Fruit fly (Drosophila melanogaster) S2 (cell line): ENCODE data around the gene mu2.

Experiments
- CG8478 ChIP-seq: fragments of >200 bp; optimal IDR thresholded peaks from 2 replicates; lab custom pipeline; 2018
- CTCF ChIP-seq, 2 experiments: fragments of >200 bp; optimal IDR thresholded peaks; 2 replicates each; lab custom pipeline; 2018

mu2 gene

DNA sequence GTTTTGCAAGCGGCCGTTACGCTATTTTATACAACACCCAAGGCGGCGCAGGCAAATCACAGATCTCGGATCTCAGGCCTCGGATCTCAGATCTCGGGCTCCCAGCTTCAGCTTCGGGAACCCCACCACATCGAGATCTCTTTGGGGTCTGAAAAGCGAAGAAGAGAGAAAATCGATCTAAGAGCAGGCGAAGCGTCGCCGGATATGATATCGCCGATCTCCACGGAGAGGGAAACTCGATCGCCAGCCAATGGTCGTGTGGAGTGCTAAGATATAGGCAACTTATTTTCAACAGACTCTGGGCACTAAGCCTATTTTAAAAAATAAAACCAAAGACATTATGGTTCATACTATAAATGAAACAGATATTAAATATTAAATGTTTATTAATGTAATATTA is 8.5 kb downstream of the mu2 start, which contains the start of the genes CG46523 and CG5687:
Gene CG46523, minus strand, starts transcription at position 337 of the 400 bp plus-strand sequence.
Gene CG5687, minus strand, starts transcription at position 337 of the 400 bp plus-strand sequence.
- no peak for TF ChIP-seq CTCF (optimal IDR thresholded peaks at IDR 0.05; lab: Kevin White, UChicago)
- no peak for TF ChIP-seq CG8478

DNA sequence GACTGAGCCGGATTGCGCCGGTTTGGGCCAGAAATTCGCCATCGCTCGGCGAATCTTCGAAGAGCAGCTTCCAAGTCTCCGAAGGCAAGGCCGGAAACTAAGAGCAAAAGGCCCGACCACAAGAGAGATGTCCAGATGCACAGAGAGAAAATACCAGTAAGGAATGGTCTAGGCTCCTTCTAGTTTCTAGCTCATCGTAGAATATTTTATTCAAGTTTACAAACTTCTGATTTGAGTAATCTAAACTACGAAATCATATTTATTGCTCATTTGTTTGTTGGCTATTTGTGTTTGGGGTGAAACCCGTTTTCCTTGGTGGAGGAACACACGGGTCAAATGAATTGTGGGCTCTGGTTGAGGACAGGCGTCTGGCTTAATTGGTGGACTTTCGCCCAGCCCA is 9.8 kb downstream of the mu2 start:
- no peak for TF ChIP-seq CTCF (optimal IDR thresholded peaks at IDR 0.05; lab: Kevin White, UChicago)
- TF ChIP-seq CG8478, result no peak

dm6 chr3L:1928959-1929358 is 18.3 kb downstream of the mu2 start:
- TF ChIP-seq CG8478 (no peak), CTCF (optimal IDR thresholded peaks at IDR 0.05; lab: Kevin White, UChicago) (no peak)

- TF ChIP-seq CG8478 (no peak), CTCF (optimal IDR thresholded peaks at IDR 0.05; lab: Kevin White, UChicago) (no peak)
These were observed 26.3 kb downstream of the mu2 start, which contains the start of gene Dbx for dm6 chr3L:1920943-1921342. Gene Dbx (plus strand): TSS chr3L:1921307.

DNA sequence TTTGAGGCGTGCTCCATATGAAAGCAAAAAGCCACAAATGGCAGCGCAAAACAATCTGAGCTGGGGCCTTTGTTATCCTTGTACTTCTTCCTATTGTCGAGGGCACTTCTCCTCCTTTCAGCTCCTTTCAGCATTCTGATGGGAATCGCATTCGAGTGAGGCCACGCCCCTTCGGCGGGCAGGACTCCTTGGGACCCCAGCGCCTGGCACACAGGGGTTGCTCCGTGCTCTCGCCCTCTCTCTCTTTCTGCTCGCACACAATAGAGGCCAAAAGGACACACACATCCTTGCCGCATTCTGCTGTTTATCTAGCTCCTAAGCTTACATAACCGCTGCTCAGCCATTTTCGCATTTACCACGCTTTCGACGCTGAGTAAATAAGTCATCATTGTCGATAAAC is 27.2 kb downstream of the mu2 start:
- TF ChIP-seq CTCF (optimal IDR thresholded peaks at IDR 0.05; lab: Kevin White, UChicago) (no peak), CG8478 (no peak)

DNA sequence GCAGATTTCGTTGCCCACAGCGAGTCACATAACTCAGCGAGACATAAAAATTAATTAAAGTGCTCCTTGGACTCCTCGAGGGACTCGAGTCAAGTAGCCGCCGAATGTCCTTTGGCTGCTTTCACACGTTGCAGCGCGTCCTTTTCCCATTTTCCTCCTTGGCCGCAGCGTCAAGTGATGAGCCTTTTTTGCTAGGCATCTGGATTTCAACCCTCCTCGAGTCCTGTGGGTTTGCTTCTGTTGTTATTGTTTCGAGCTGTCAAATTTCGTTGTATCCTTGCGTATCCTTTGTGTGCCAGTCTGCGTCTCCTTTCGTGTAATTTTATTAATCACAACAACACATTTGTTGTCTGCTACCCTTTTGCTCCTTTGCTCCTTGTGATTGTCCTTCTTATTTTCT is 30.7 kb downstream of the mu2 start:
- TF ChIP-seq CTCF (optimal IDR thresholded peaks at IDR 0.05; lab: Kevin White, UChicago) (no peak), CG8478 (no peak)

DNA sequence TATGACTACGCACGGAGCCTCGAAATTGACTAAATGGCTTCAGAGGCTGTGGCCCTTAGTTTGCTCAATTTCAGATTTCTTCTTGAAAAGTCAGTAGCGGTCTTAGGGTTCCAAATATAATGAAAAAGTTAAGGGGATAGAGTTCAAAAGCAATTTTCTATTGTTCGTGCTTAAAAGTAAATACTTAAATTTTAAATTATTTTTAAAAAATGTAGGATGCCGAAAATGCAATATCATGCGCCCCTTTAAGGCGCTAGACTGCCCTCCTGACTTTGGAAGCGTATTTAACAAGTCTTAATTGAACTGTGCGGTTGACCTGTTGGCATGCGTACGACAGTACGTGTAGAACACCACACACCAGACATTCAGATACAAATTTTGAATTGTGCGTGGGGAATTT is 32.6 kb downstream of the mu2 start:
- no peak for TF ChIP-seq CTCF (optimal IDR thresholded peaks at IDR 0.05; lab: Kevin White, UChicago)
- no peak for TF ChIP-seq CG8478

- TF ChIP-seq CG8478 (no peak), CTCF (optimal IDR thresholded peaks at IDR 0.05; lab: Kevin White, UChicago) (no peak)
These were observed 37.2 kb downstream of the mu2 start, which contains the start of gene dsb for dm6 chr3L:1910107-1910506. Gene dsb (minus strand): TSS chr3L:1910197.

- TF ChIP-seq CTCF (optimal IDR thresholded peaks at IDR 0.05; lab: Kevin White, UChicago) (no peak), CG8478 (no peak)
These were observed 38.3 kb downstream of the mu2 start for dm6 chr3L:1909000-1909399.

dm6 chr3L:1906208-1906607 is 41.1 kb downstream of the mu2 start:
- TF ChIP-seq CG8478, result no peak
- TF ChIP-seq CTCF (optimal IDR thresholded peaks at IDR 0.05; lab: Kevin White, UChicago), result no peak

- TF ChIP-seq CTCF (optimal IDR thresholded peaks at IDR 0.05; lab: Kevin White, UChicago) (no peak), CG8478 (no peak)
These were observed 42.0 kb downstream of the mu2 start for dm6 chr3L:1905273-1905672.

dm6 chr3L:1904440-1904839 is 42.8 kb downstream of the mu2 start:
- TF ChIP-seq CG8478 (no peak), CTCF (optimal IDR thresholded peaks at IDR 0.05; lab: Kevin White, UChicago) (no peak)

- TF ChIP-seq CTCF (optimal IDR thresholded peaks at IDR 0.05; lab: Kevin White, UChicago), result no peak
- no peak for TF ChIP-seq CG8478
These were observed 46.6 kb downstream of the mu2 start for dm6 chr3L:1900633-1901032.

DNA sequence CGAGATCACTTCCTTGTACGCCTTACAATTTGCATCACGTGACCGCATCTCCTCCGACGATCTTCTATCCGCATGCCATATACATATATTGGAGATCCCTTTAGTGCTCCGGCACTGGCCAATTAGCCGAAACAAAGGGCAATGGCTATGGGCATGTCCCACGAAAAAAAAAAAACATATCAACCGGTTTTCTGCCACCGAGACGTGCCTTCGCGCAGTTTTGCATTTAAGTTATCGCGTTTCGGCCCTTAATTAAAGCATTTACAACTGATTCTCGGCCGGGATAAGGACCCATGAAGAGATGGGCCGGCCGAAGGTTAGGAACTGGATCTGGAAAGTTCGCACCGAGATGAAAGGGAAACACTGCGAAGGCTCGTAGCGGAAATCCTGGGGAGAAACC is 47.7 kb downstream of the mu2 start:
- TF ChIP-seq CG8478 (no peak), CTCF (optimal IDR thresholded peaks at IDR 0.05; lab: Kevin White, UChicago) (no peak)

- no peak for TF ChIP-seq CTCF (optimal IDR thresholded peaks at IDR 0.05; lab: Kevin White, UChicago)
- no peak for TF ChIP-seq CG8478
These were observed 49.6 kb downstream of the mu2 start for dm6 chr3L:1897709-1898108.
